Fruit fly (Drosophila melanogaster) whole organism, embryonic: ENCODE data around the gene dod.

ENCODE experiments used
- Ada2b ChIP-seq: fragments of 200-800 bp; sonication (Bioruptor generic); IDR thresholded peaks from 2 replicates; pipeline ENCODE4 v1.3.6; 2022; ENCODE audit warnings: missing biosample characterization, missing genetic modification characterization
- CG1024 ChIP-seq: fragments of 200-800 bp; sonication (Bioruptor generic); IDR thresholded peaks from 2 replicates; pipeline ENCODE4 v1.3.6; 2022; ENCODE audit warnings: missing biosample characterization, missing genetic modification characterization
- CG11247 ChIP-seq: fragments of 200-800 bp; sonication (Bioruptor generic); IDR thresholded peaks from 2 replicates; pipeline ENCODE4 v1.3.6; 2022; ENCODE audit warnings: missing biosample characterization, missing genetic modification characterization
- CG1233 ChIP-seq: fragments of 200-800 bp; sonication (Bioruptor generic); optimal IDR thresholded peaks from 4 replicates; lab custom pipeline; 2018; ENCODE audit warnings: missing biosample characterization, mild to moderate bottlenecking, missing genetic modification characterization
- CG13296 ChIP-seq: fragments of 200-800 bp; sonication (Bioruptor generic); optimal IDR thresholded peaks from 3 replicates; lab custom pipeline; 2018; ENCODE audit warnings: missing biosample characterization, mild to moderate bottlenecking, missing genetic modification characterization
- CG13894 ChIP-seq: fragments of 200-800 bp; sonication (Bioruptor generic); optimal IDR thresholded peaks from 3 replicates; lab custom pipeline; 2018; ENCODE audit warnings: missing biosample characterization, mild to moderate bottlenecking, missing genetic modification characterization, moderate library complexity
- CG14965 ChIP-seq: fragments of 200-800 bp; sonication (Bioruptor generic); optimal IDR thresholded peaks from 2 replicates; lab custom pipeline; 2016; ENCODE audit warnings: missing biosample characterization, missing genetic modification characterization, borderline replicate concordance
- CG1529 ChIP-seq: fragments of 200-800 bp; sonication (Bioruptor generic); optimal IDR thresholded peaks from 3 replicates; lab custom pipeline; 2018; ENCODE audit warnings: missing biosample characterization, missing genetic modification characterization
- CG15601 ChIP-seq: fragments of 200-800 bp; sonication (Bioruptor generic); optimal IDR thresholded peaks from 3 replicates; lab custom pipeline; 2019; ENCODE audit warnings: missing biosample characterization, mild to moderate bottlenecking, missing genetic modification characterization, moderate library complexity
- CG17829 ChIP-seq: fragments of 200-800 bp; optimal IDR thresholded peaks from 2 replicates; lab custom pipeline; 2019; ENCODE audit warnings: missing biosample characterization, mild to moderate bottlenecking, missing genetic modification characterization, moderate library complexity
- CG18476 ChIP-seq: fragments of 200-800 bp; sonication (Bioruptor generic); optimal IDR thresholded peaks from 2 replicates; lab custom pipeline; 2016; ENCODE audit warnings: missing biosample characterization, mild to moderate bottlenecking, missing genetic modification characterization
- CG18599 ChIP-seq: fragments of 200-800 bp; sonication (Bioruptor generic); optimal IDR thresholded peaks from 3 replicates; lab custom pipeline; 2017; ENCODE audit warnings: missing biosample characterization, missing genetic modification characterization, mild to moderate bottlenecking, moderate library complexity, missing genetic modification reagents
- CG2116 ChIP-seq: fragments of 200-800 bp; sonication (Bioruptor generic); optimal IDR thresholded peaks from 3 replicates; lab custom pipeline; 2018; ENCODE audit warnings: missing biosample characterization, mild to moderate bottlenecking, missing genetic modification characterization
- CG30431 ChIP-seq: fragments of 200-800 bp; sonication (Bioruptor generic); optimal IDR thresholded peaks from 2 replicates; lab custom pipeline; 2017; ENCODE audit warnings: missing biosample characterization, missing genetic modification characterization
- CG31224 ChIP-seq: fragments of 200-800 bp; sonication (Bioruptor generic); IDR thresholded peaks from 2 replicates; pipeline ENCODE4 v1.3.6; 2022; ENCODE audit warnings: missing biosample characterization, missing genetic modification characterization
- CG3163 ChIP-seq: fragments of 200-800 bp; sonication (Bioruptor generic); optimal IDR thresholded peaks from 3 replicates; lab custom pipeline; 2016; ENCODE audit warnings: missing biosample characterization, missing genetic modification characterization
- CG3726 ChIP-seq: fragments of 200-800 bp; sonication (Bioruptor generic); IDR thresholded peaks from 3 replicates; pipeline ENCODE4, ENCODE4 v1.3.6; 2022; ENCODE audit warnings: missing biosample characterization, missing genetic modification characterization
- CG42726 ChIP-seq: fragments of 200-800 bp; sonication (Bioruptor generic); IDR thresholded peaks from 2 replicates; pipeline ENCODE4 v1.3.6; 2022; ENCODE audit warnings: missing biosample characterization, missing genetic modification characterization; ENCODE audit not compliant: partially characterized antibody
- CG43689 ChIP-seq: fragments of 200-800 bp; sonication (Bioruptor generic); IDR thresholded peaks from 2 replicates; pipeline ENCODE4 v1.3.6; 2022; ENCODE audit warnings: missing biosample characterization, missing genetic modification characterization
- CG6175 ChIP-seq: fragments of 200-800 bp; sonication (Bioruptor generic); IDR thresholded peaks from 3 replicates; pipeline ENCODE4 v1.3.6; 2022; ENCODE audit warnings: missing biosample characterization, missing genetic modification characterization
- CG7372 ChIP-seq: fragments of 200-800 bp; sonication (Bioruptor generic); IDR thresholded peaks from 2 replicates; pipeline ENCODE4 v1.3.6; 2022; ENCODE audit warnings: missing biosample characterization, missing genetic modification characterization
- CG7745 ChIP-seq: fragments of 200-800 bp; sonication (Bioruptor generic); optimal IDR thresholded peaks from 2 replicates; lab custom pipeline; 2018; ENCODE audit warnings: missing biosample characterization, mild to moderate bottlenecking, missing genetic modification characterization, moderate library complexity
- CG7839 ChIP-seq: fragments of 200-800 bp; sonication (Bioruptor generic); optimal IDR thresholded peaks from 3 replicates; lab custom pipeline; 2018; ENCODE audit warnings: missing biosample characterization, mild to moderate bottlenecking, missing genetic modification characterization, moderate library complexity
- CG7928 ChIP-seq: fragments of 200-800 bp; sonication (Bioruptor generic); optimal IDR thresholded peaks from 2 replicates; lab custom pipeline; 2017; ENCODE audit warnings: missing biosample characterization, mild to moderate bottlenecking, missing genetic modification characterization
- CG9817 ChIP-seq: fragments of 200-800 bp; sonication (Bioruptor generic); optimal IDR thresholded peaks from 2 replicates; lab custom pipeline; 2018; ENCODE audit warnings: missing biosample characterization, mild to moderate bottlenecking, missing genetic modification characterization, moderate library complexity
- CG9876 ChIP-seq: fragments of 200-800 bp; sonication (Bioruptor generic); optimal IDR thresholded peaks from 2 replicates; lab custom pipeline; 2016; ENCODE audit warnings: missing biosample characterization, missing genetic modification characterization
- Dfd ChIP-seq, 2 experiments: fragments of >200 bp; optimal IDR thresholded peaks; 2 replicates each; lab custom pipeline; 2017; ENCODE audit warnings: missing biosample characterization in 2 of 2, missing genetic modification characterization in 2 of 2
- Dip3 ChIP-seq: fragments of 200-800 bp; sonication (Bioruptor generic); optimal IDR thresholded peaks from 3 replicates; lab custom pipeline; 2016; ENCODE audit warnings: missing biosample characterization, missing genetic modification characterization
- Fer3 ChIP-seq: fragments of 200-800 bp; sonication (Bioruptor generic); optimal IDR thresholded peaks from 2 replicates; lab custom pipeline; 2018; ENCODE audit warnings: missing biosample characterization, mild to moderate bottlenecking, missing genetic modification characterization, moderate library complexity
- YL-1 ChIP-seq: fragments of 200-800 bp; sonication (Bioruptor generic); optimal IDR thresholded peaks from 3 replicates; lab custom pipeline; 2017; ENCODE audit warnings: missing biosample characterization, mild to moderate bottlenecking, missing genetic modification characterization
- amos ChIP-seq: fragments of 200-800 bp; sonication (Bioruptor generic); IDR thresholded peaks from 2 replicates; pipeline ENCODE4 v1.3.6; 2022; ENCODE audit warnings: missing biosample characterization, missing genetic modification characterization; ENCODE audit not compliant: partially characterized antibody
- ara ChIP-seq: fragments of 200-800 bp; sonication (Bioruptor generic); IDR thresholded peaks from 2 replicates; pipeline ENCODE4 v1.3.6; 2022; ENCODE audit warnings: missing biosample characterization, missing genetic modification characterization
- chinmo ChIP-seq: fragments of 200-800 bp; sonication (Bioruptor generic); IDR thresholded peaks from 4 replicates; pipeline ENCODE4 v1.3.6; 2022; ENCODE audit warnings: missing biosample characterization, missing genetic modification characterization; ENCODE audit not compliant: partially characterized antibody
- crol ChIP-seq: fragments of 200-800 bp; sonication (Bioruptor generic); IDR thresholded peaks from 2 replicates; pipeline ENCODE4 v1.3.6; 2022; ENCODE audit warnings: missing biosample characterization, missing genetic modification characterization
- crp ChIP-seq, 2 experiments: fragments of 200-800 bp; sonication (Bioruptor generic); optimal IDR thresholded peaks; 2 replicates in 1 of 2; 3 replicates in 1 of 2; lab custom pipeline; 2017; ENCODE audit warnings: missing biosample characterization in 2 of 2, missing genetic modification characterization in 2 of 2, mild to moderate bottlenecking in 1 of 2, moderate library complexity in 1 of 2
- en ChIP-seq: fragments of 200-800 bp; sonication (Bioruptor generic); optimal IDR thresholded peaks from 2 replicates; lab custom pipeline; 2016; ENCODE audit warnings: missing biosample characterization, missing genetic modification characterization
- esg ChIP-seq: fragments of 200-800 bp; sonication (Bioruptor generic); conservative IDR thresholded peaks from 2 replicates; pipeline ENCODE4 v1.3.6; 2022; ENCODE audit warnings: missing biosample characterization, missing genetic modification characterization
- fd102C ChIP-seq: fragments of 200-800 bp; sonication (Bioruptor generic); optimal IDR thresholded peaks from 2 replicates; lab custom pipeline; 2018; ENCODE audit warnings: missing biosample characterization, mild to moderate bottlenecking, missing genetic modification characterization, moderate library complexity
- grau ChIP-seq: fragments of 200-800 bp; optimal IDR thresholded peaks from 3 replicates; lab custom pipeline; 2019; ENCODE audit warnings: missing biosample characterization, mild to moderate bottlenecking, missing genetic modification characterization, moderate library complexity
- gt ChIP-seq: fragments of 200-800 bp; sonication (Bioruptor generic); IDR thresholded peaks from 2 replicates; pipeline ENCODE4 v1.3.6; 2022; ENCODE audit warnings: missing biosample characterization, missing genetic modification characterization
- hkb ChIP-seq, 2 experiments: fragments of 200-800 bp in 1 of 2; fragments of >200 bp in 1 of 2; sonication (Bioruptor generic) in 1 of 2; IDR thresholded peaks in 1 of 2; optimal IDR thresholded peaks in 1 of 2; 2 replicates each; pipeline versions ENCODE4 v1.3.6 to Lab custom; 2017 to 2022; ENCODE audit warnings: missing biosample characterization in 1 of 2, missing genetic modification characterization in 1 of 2
- lbe ChIP-seq: fragments of 200-800 bp; sonication (Bioruptor generic); optimal IDR thresholded peaks from 2 replicates; lab custom pipeline; 2016; ENCODE audit warnings: missing biosample characterization, mild to moderate bottlenecking, missing genetic modification characterization
- mirr ChIP-seq: fragments of 200-800 bp; sonication (Bioruptor generic); optimal IDR thresholded peaks from 3 replicates; lab custom pipeline; 2018; ENCODE audit warnings: missing biosample characterization, mild to moderate bottlenecking, missing genetic modification characterization
- oc ChIP-seq: fragments of 200-800 bp; sonication (Bioruptor generic); optimal IDR thresholded peaks from 2 replicates; lab custom pipeline; 2018; ENCODE audit warnings: missing biosample characterization, mild to moderate bottlenecking, missing genetic modification characterization, moderate library complexity
- pum ChIP-seq: fragments of 200-800 bp; sonication (Bioruptor generic); optimal IDR thresholded peaks from 2 replicates; lab custom pipeline; 2016; ENCODE audit warnings: missing biosample characterization, missing genetic modification characterization
- pzg ChIP-seq: fragments of 200-800 bp; sonication (Bioruptor generic); optimal IDR thresholded peaks from 3 replicates; lab custom pipeline; 2018; ENCODE audit warnings: missing biosample characterization, mild to moderate bottlenecking, missing genetic modification characterization, moderate library complexity
- stwl ChIP-seq: fragments of 200-800 bp; sonication (Bioruptor generic); optimal IDR thresholded peaks from 3 replicates; lab custom pipeline; 2018; ENCODE audit warnings: missing biosample characterization, mild to moderate bottlenecking, missing genetic modification characterization, moderate library complexity
- yki ChIP-seq: fragments of >200 bp; optimal IDR thresholded peaks from 3 replicates; lab custom pipeline; 2018
- zen ChIP-seq: fragments of 200-800 bp; sonication (Bioruptor generic); optimal IDR thresholded peaks from 3 replicates; lab custom pipeline; 2018; ENCODE audit warnings: missing biosample characterization, mild to moderate bottlenecking, missing genetic modification characterization, moderate library complexity

Gene dod

dm6 chrX:21349800-21350309, 4.7 kb downstream of the dod start, which contains the start of the genes peng and sol (continued):
- TF ChIP-seq CG42726 (GFP tag; lab: Robert Waterston, UW) (no peak), CG30431 (GFP tag; lab: Kevin White, UChicago) (peak; percentile 56), CG3726 (GFP tag; lab: Robert Waterston, UW) (no peak), pzg (GFP tag; lab: Kevin White, UChicago) (peak; percentile 42), Fer3 (tag; lab: Kevin White, UChicago) (peak; percentile 66), CG7745 (tag; lab: Kevin White, UChicago) (no peak), CG31224 (GFP tag; lab: Robert Waterston, UW) (no peak; the same call in 1 of the 2 replicates), esg (GFP tag; lab: Robert Waterston, UW) (peak; percentile 53), hkb (optimal IDR thresholded peaks at IDR 0.05; lab: Kevin White, UChicago) (peak; percentile 63), hkb (GFP tag; IDR thresholded peaks at IDR 0.05; lab: Robert Waterston, UW) (no peak; the same call in 1 of the 2 replicates), zen (tag; lab: Kevin White, UChicago) (peak; percentile 40), CG7839 (tag; lab: Kevin White, UChicago) (peak; percentile 76), YL-1 (GFP tag; lab: Kevin White, UChicago) (peak; percentile 37), yki (lab: Kevin White, UChicago) (no peak), chinmo (GFP tag; lab: Robert Waterston, UW) (no peak), Dip3 (GFP tag; lab: Kevin White, UChicago) (peak; percentile 76), CG43689 (GFP tag; lab: Robert Waterston, UW) (no peak), CG18599 (peak; percentile 71), CG13894 (tag; lab: Kevin White, UChicago) (peak; percentile 76), CG17829 (tag; lab: Kevin White, UChicago) (peak; percentile 54), CG1529 (peak; percentile 18), CG1233 (GFP tag; lab: Kevin White, UChicago) (peak; percentile 49), CG1024 (GFP tag; lab: Robert Waterston, UW) (no peak), crol (GFP tag; lab: Robert Waterston, UW) (no peak), crp (GFP tag; optimal IDR thresholded peaks at IDR 0.05; lab: Kevin White, UChicago) (peak in 1 of 2 experiments; percentile 29), lbe (GFP tag; lab: Kevin White, UChicago) (peak; percentile 31), mirr (GFP tag; lab: Kevin White, UChicago) (peak; percentile 25), CG2116 (GFP tag; lab: Kevin White, UChicago) (peak; percentile 61), stwl (peak; percentile 86), CG7928 (GFP tag; lab: Kevin White, UChicago) (peak; percentile 38), gt (GFP tag; lab: Robert Waterston, UW) (no peak; the same call in 1 of the 2 replicates), Dfd (GFP tag; optimal IDR thresholded peaks at IDR 0.05; lab: Kevin White, UChicago) (no peak), pum (GFP tag; lab: Kevin White, UChicago) (peak; percentile 78), CG13296 (GFP tag; lab: Kevin White, UChicago) (peak; percentile 7), CG3163 (GFP tag; lab: Kevin White, UChicago) (peak; percentile 45), grau (peak; percentile 97), amos (GFP tag; lab: Robert Waterston, UW) (peak; percentile 35; the same call in 1 of the 2 replicates), CG7372 (GFP tag; lab: Robert Waterston, UW) (0 out of 2 replicates have a peak, but pooled peaks have one; percentile 31), CG15601 (tag; lab: Kevin White, UChicago) (peak; percentile 65), CG11247 (GFP tag; lab: Robert Waterston, UW) (peak; percentile 64; the same call in 1 of the 2 replicates), ara (GFP tag; lab: Robert Waterston, UW) (peak; percentile 48; the same call in 1 of the 2 replicates), CG6175 (GFP tag; lab: Robert Waterston, UW) (0 out of 3 replicates have a peak, but pooled peaks have one; percentile 25), oc (tag; lab: Kevin White, UChicago) (no peak), CG9817 (tag; lab: Kevin White, UChicago) (peak; percentile 62), fd102C (GFP tag; lab: Kevin White, UChicago) (no peak), Ada2b (GFP tag; lab: Robert Waterston, UW) (peak; percentile 59), CG9876 (peak; percentile 45), CG14965 (GFP tag; lab: Kevin White, UChicago) (no peak), CG18476 (peak; percentile 69), en (GFP tag; lab: Kevin White, UChicago) (peak; percentile 38)
